Fruit fly (Drosophila melanogaster) whole organism, pupa: ENCODE results near the gene CG33170.

ENCODE experiments used
- CG10348 ChIP-seq: fragments of 200-800 bp; sonication (Bioruptor generic); IDR thresholded peaks from 2 replicates; pipeline ENCODE4 v1.3.6; 2022; ENCODE audit warnings: missing biosample characterization, missing genetic modification characterization
- CG12605 ChIP-seq: fragments of 200-800 bp; sonication (Bioruptor generic); IDR thresholded peaks from 2 replicates; pipeline ENCODE4 v1.3.6; 2022; ENCODE audit warnings: missing biosample characterization, missing genetic modification characterization
- CG13204 ChIP-seq: fragments of 200-800 bp; sonication (Bioruptor generic); optimal IDR thresholded peaks from 2 replicates; lab custom pipeline; 2018; ENCODE audit warnings: missing biosample characterization, mild to moderate bottlenecking, missing genetic modification characterization, moderate library complexity
- CG14655 ChIP-seq: fragments of 200-800 bp; sonication (Bioruptor generic); optimal IDR thresholded peaks from 3 replicates; lab custom pipeline; 2017; ENCODE audit warnings: mild to moderate bottlenecking, missing biosample characterization, missing genetic modification reagents, missing genetic modification characterization
- CG15710 ChIP-seq: fragments of 200-800 bp; sonication (Bioruptor generic); optimal IDR thresholded peaks from 2 replicates; lab custom pipeline; 2018; ENCODE audit warnings: missing biosample characterization, mild to moderate bottlenecking, missing genetic modification characterization, moderate library complexity
- CG17806 ChIP-seq: fragments of 200-800 bp; sonication (Bioruptor generic); optimal IDR thresholded peaks from 2 replicates; lab custom pipeline; 2018; ENCODE audit warnings: missing biosample characterization, mild to moderate bottlenecking, missing genetic modification characterization, moderate library complexity
- CG32121 ChIP-seq: fragments of 200-800 bp; sonication (Bioruptor generic); IDR thresholded peaks from 2 replicates; pipeline ENCODE4 v1.3.6; 2022; ENCODE audit warnings: missing biosample characterization, missing genetic modification characterization
- CG34367 ChIP-seq: fragments of 200-800 bp; sonication (Bioruptor generic); optimal IDR thresholded peaks from 2 replicates; lab custom pipeline; 2018; ENCODE audit warnings: missing biosample characterization, mild to moderate bottlenecking, missing genetic modification characterization
- CG4496 ChIP-seq: fragments of 200-800 bp; sonication (Bioruptor generic); IDR thresholded peaks from 3 replicates; pipeline ENCODE4 v1.3.6; 2022; ENCODE audit warnings: missing biosample characterization, missing genetic modification characterization
- CG8159 ChIP-seq: fragments of 200-800 bp; sonication (Bioruptor generic); optimal IDR thresholded peaks from 3 replicates; lab custom pipeline; 2018; ENCODE audit warnings: missing biosample characterization, mild to moderate bottlenecking, missing genetic modification characterization, moderate library complexity
- CG8301 ChIP-seq: fragments of 200-800 bp; sonication (Bioruptor generic); optimal IDR thresholded peaks from 2 replicates; lab custom pipeline; 2018; ENCODE audit warnings: missing biosample characterization, mild to moderate bottlenecking, missing genetic modification characterization
- CG9948 ChIP-seq: fragments of 200-800 bp; sonication (Bioruptor generic); optimal IDR thresholded peaks from 2 replicates; lab custom pipeline; 2018; ENCODE audit warnings: missing biosample characterization, mild to moderate bottlenecking, missing genetic modification characterization, moderate library complexity
- D1 ChIP-seq: fragments of 200-800 bp; sonication (Bioruptor generic); optimal IDR thresholded peaks from 2 replicates; lab custom pipeline; 2018; ENCODE audit warnings: missing biosample characterization, mild to moderate bottlenecking, missing genetic modification characterization, moderate library complexity
- EcR ChIP-seq: fragments of 200-800 bp; sonication (Bioruptor generic); optimal IDR thresholded peaks from 3 replicates; lab custom pipeline; 2019; ENCODE audit warnings: missing biosample characterization, missing genetic modification characterization, mild to moderate bottlenecking, moderate library complexity, missing genetic modification reagents
- Ets98B ChIP-seq: fragments of 200-800 bp; sonication (Bioruptor generic); IDR thresholded peaks from 2 replicates; pipeline ENCODE4 v1.3.6; 2022; ENCODE audit warnings: missing biosample characterization, missing genetic modification characterization
- Pif1A ChIP-seq: fragments of 200-800 bp; sonication (Bioruptor generic); optimal IDR thresholded peaks from 3 replicates; lab custom pipeline; 2016; ENCODE audit warnings: missing biosample characterization, missing genetic modification characterization
- Pif1B ChIP-seq: fragments of 200-800 bp; sonication (Bioruptor generic); optimal IDR thresholded peaks from 3 replicates; lab custom pipeline; 2016; ENCODE audit warnings: missing biosample characterization, missing genetic modification characterization
- Snoo ChIP-seq: fragments of 200-800 bp; sonication (Bioruptor generic); optimal IDR thresholded peaks from 3 replicates; lab custom pipeline; 2017; ENCODE audit warnings: missing biosample characterization, mild to moderate bottlenecking, missing genetic modification characterization, inconsistent platforms
- fd96Ca ChIP-seq: fragments of 200-800 bp; sonication (Bioruptor generic); IDR thresholded peaks from 3 replicates; pipeline ENCODE4 v1.3.6; 2022; ENCODE audit warnings: missing biosample characterization, missing genetic modification characterization
- gl ChIP-seq: fragments of 200-800 bp; sonication (Bioruptor generic); optimal IDR thresholded peaks from 2 replicates; lab custom pipeline; 2018; ENCODE audit warnings: missing biosample characterization, mild to moderate bottlenecking, missing genetic modification characterization
- rn ChIP-seq: fragments of 200-800 bp; sonication (Bioruptor generic); IDR thresholded peaks from 2 replicates; pipeline ENCODE4 v1.3.6; 2022; ENCODE audit warnings: missing biosample characterization, missing genetic modification characterization

CG33170 gene

DNA sequence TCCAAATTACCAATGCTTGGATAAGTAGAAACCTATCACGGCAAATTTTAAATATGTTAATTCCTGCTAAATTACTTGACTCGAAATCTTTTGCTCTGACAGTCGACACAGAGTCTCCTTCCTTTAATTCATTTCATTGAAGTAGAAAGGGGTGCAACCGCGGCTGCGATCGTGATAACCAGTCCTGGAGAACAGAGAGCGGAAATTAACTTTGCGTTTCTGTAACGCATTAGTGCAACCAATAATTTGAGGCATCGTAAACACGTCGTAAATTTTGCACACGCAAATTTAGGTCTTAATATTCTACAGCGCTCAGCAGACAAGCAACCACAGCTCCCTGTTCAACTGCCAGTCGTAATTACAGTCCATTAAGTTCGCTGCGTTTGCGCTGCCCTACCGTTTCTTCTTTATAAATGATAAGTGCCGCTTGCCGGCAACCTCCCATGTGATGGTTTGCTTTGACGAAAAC lies 8.4 kb upstream of the CG33170 start, which contains the start of gene CG32459:
Gene CG32459, minus strand, starts transcription at position 51 of the 469 bp plus-strand sequence.
- TF ChIP-seq CG32121 (GFP tag; lab: Robert Waterston, UW): no peak

DNA sequence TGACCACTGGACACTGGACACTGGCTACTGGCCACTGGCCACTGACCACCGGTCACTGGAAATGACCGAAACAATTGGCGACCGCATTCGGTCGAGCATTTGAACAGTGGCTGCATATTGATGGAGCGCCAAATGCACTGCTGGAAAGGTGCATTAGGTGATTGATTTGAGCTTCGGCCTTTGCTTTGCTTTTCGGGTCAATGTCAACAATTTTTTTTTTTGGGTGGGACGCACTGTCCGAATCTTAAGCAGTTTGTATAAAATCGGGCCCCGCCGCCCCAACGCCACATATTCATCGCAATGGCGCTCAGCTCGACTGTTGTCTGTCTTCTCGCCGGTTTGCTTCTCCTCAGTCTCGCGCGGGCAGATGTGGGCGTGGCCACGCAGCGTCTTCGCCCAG lies 3.9 kb upstream of the CG33170 start, which contains the start of gene CG13239:
Gene CG13239, plus strand, starts transcription at position 301 of the 400 bp plus-strand sequence.
- TF ChIP-seq CG9948 (tag; lab: Kevin White, UChicago) (no peak), CG14655 (no peak), Pif1A (GFP tag; lab: Kevin White, UChicago) (no peak), fd96Ca (no peak), CG12605 (GFP tag; lab: Robert Waterston, UW) (no peak), CG13204 (no peak), Snoo (tag; lab: Kevin White, UChicago) (no peak), D1 (no peak), gl (tag; lab: Kevin White, UChicago) (no peak), rn (GFP tag; lab: Robert Waterston, UW) (no peak), CG4496 (GFP tag; lab: Robert Waterston, UW) (no peak), Ets98B (GFP tag; lab: Robert Waterston, UW) (no peak), Pif1B (GFP tag; lab: Kevin White, UChicago) (no peak), CG32121 (GFP tag; lab: Robert Waterston, UW) (no peak), EcR (GFP tag; lab: Kevin White, UChicago) (no peak), CG8301 (tag; lab: Kevin White, UChicago) (no peak), CG10348 (GFP tag; lab: Robert Waterston, UW) (no peak)

- TF ChIP-seq Pif1B (GFP tag; lab: Kevin White, UChicago): peak; percentile 15
- no peak for TF ChIP-seq CG9948 (tag; lab: Kevin White, UChicago)
- peak; percentile 64 for TF ChIP-seq Ets98B (GFP tag; lab: Robert Waterston, UW)
- peak; percentile 42 for TF ChIP-seq D1
- TF ChIP-seq CG17806 (tag; lab: Kevin White, UChicago): peak; percentile 40
- TF ChIP-seq CG13204: no peak
- peak; percentile 59; the same call in 1 of the 3 replicates for TF ChIP-seq fd96Ca
- TF ChIP-seq CG8301 (tag; lab: Kevin White, UChicago): no peak
- peak; percentile 91 for TF ChIP-seq CG12605 (GFP tag; lab: Robert Waterston, UW)
- TF ChIP-seq CG32121 (GFP tag; lab: Robert Waterston, UW): peak; percentile 66
- peak; percentile 18 for TF ChIP-seq EcR (GFP tag; lab: Kevin White, UChicago)
- peak; percentile 12 for TF ChIP-seq CG14655
- peak; percentile 77 for TF ChIP-seq rn (GFP tag; lab: Robert Waterston, UW)
- TF ChIP-seq Snoo (tag; lab: Kevin White, UChicago): peak; percentile 74
- peak; percentile 55 for TF ChIP-seq CG15710
- TF ChIP-seq CG34367 (tag; lab: Kevin White, UChicago): no peak
- TF ChIP-seq CG10348 (GFP tag; lab: Robert Waterston, UW): peak; percentile 43; the same call in 1 of the 2 replicates
- TF ChIP-seq Pif1A (GFP tag; lab: Kevin White, UChicago): peak; percentile 2
- TF ChIP-seq gl (tag; lab: Kevin White, UChicago): no peak
- TF ChIP-seq CG8159 (tag; lab: Kevin White, UChicago): peak; percentile 15
- TF ChIP-seq CG4496 (GFP tag; lab: Robert Waterston, UW): peak; percentile 82
Observed at dm6 chr3L:22863367-22864078, 877 bp upstream of the CG33170 start, which contains the start of gene CG33169. Gene CG33169, plus strand, starts transcription at chr3L:22863864.

dm6 chr3L:22865061-22865418 lies 640 bp downstream of the CG33170 start:
- TF ChIP-seq Ets98B (GFP tag; lab: Robert Waterston, UW): no peak; the same call in none of the 2 replicates
- no peak for TF ChIP-seq CG10348 (GFP tag; lab: Robert Waterston, UW)
- peak; percentile 72 for TF ChIP-seq Snoo (tag; lab: Kevin White, UChicago)
- 0 out of 2 replicates have a peak, but pooled peaks have one; percentile 25 for TF ChIP-seq CG12605 (GFP tag; lab: Robert Waterston, UW)
- peak; percentile 51 for TF ChIP-seq CG17806 (tag; lab: Kevin White, UChicago)
- TF ChIP-seq Pif1A (GFP tag; lab: Kevin White, UChicago): peak; percentile 71
- TF ChIP-seq CG15710: peak; percentile 64
- TF ChIP-seq CG4496 (GFP tag; lab: Robert Waterston, UW): peak; percentile 33; the same call in 2 of the 3 replicates
- TF ChIP-seq CG8159 (tag; lab: Kevin White, UChicago): peak; percentile 65
- no peak for TF ChIP-seq CG13204
- peak; percentile 74 for TF ChIP-seq CG32121 (GFP tag; lab: Robert Waterston, UW)
- TF ChIP-seq CG9948 (tag; lab: Kevin White, UChicago): peak; percentile 54
- no peak for TF ChIP-seq D1
- peak; percentile 63 for TF ChIP-seq CG8301 (tag; lab: Kevin White, UChicago)
- peak; percentile 84 for TF ChIP-seq Pif1B (GFP tag; lab: Kevin White, UChicago)

dm6 chr3L:22868070-22868469 lies 3.7 kb downstream of the CG33170 start, which contains the start of gene EMC4:
Gene EMC4, minus strand, starts transcription at chr3L:22868243.
- peak; percentile 39; the same call in 1 of the 2 replicates for TF ChIP-seq Ets98B (GFP tag; lab: Robert Waterston, UW)
- TF ChIP-seq CG32121 (GFP tag; lab: Robert Waterston, UW): no peak
- no peak for TF ChIP-seq CG13204
- TF ChIP-seq CG8159 (tag; lab: Kevin White, UChicago): no peak
- TF ChIP-seq CG4496 (GFP tag; lab: Robert Waterston, UW): 0 out of 3 replicates have a peak, but pooled peaks have one; percentile 43
- TF ChIP-seq rn (GFP tag; lab: Robert Waterston, UW): no peak
- TF ChIP-seq D1: no peak
- no peak for TF ChIP-seq Pif1B (GFP tag; lab: Kevin White, UChicago)
- no peak for TF ChIP-seq CG34367 (tag; lab: Kevin White, UChicago)
- TF ChIP-seq CG9948 (tag; lab: Kevin White, UChicago): no peak
- TF ChIP-seq Pif1A (GFP tag; lab: Kevin White, UChicago): no peak
- TF ChIP-seq CG15710: peak; percentile 11
- peak; percentile 28 for TF ChIP-seq Snoo (tag; lab: Kevin White, UChicago)
- TF ChIP-seq, all 21 proteins: peak for 4
